In the genomic region with DNA sequence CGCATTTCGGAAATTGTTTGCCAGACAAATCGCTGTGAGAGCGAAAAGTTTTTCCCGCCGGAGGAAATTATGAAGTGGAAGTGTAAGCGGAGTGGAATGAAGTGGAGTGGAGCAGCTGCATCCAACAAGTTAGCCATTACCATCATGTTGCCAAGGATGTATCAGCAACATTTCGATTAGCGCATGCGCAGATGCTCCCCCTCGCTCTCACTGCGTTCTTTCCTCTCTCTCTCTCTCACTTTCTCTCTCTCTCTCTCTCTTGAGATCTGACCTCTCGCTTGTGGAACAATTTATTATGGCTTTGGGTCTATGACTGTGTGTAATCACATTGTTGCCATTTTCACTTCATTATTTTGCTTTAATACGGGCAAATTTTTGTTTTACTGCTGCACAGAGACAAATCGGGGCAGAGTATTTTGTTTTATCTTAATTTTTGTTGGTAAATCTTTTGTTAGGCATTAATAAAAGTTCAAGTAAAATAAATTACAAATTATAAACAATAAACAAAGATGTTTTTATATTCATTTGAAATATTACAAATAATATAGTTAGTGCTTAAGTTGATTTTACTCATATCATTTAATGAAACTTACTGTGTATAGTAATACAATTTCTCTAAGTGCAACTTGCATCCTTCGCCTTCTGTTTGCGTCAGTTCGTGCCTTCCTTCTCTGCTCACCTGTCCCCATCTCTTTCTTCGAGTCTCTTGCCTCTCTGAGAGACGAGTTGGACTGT, we compare ENCODE assay signal across 1 fruit fly cellular context.
TF ChIP-seq lines count a peak whose summit lies in the region.

No protein-coding gene starts in this region.

TF ChIP-seq in whole organism, embryonic, 481 proteins besides CTCF, POLR2A, EP300 and RAD21 (continued from another document and continues in another):
- TF ChIP-seq ftz-f1 (GFP tag; optimal IDR thresholded peaks at IDR 0.05; lab: Kevin White, UChicago) (no peak), vvl (GFP tag; IDR thresholded peaks at IDR 0.05; lab: Robert Waterston, UW) (peak; percentile 79), Deaf1 (tag; optimal IDR thresholded peaks at IDR 0.05; lab: Kevin White, UChicago) (peak; percentile 74), trem (tag; optimal IDR thresholded peaks at IDR 0.05; lab: Kevin White, UChicago) (peak; percentile 68), CG12155 (GFP tag; optimal IDR thresholded peaks at IDR 0.05; lab: Kevin White, UChicago) (peak; percentile 71), CG31388 (GFP tag; optimal IDR thresholded peaks at IDR 0.05; lab: Kevin White, UChicago) (no peak), CG11504 (tag; optimal IDR thresholded peaks at IDR 0.05; lab: Kevin White, UChicago) (peak; percentile 99), otp (GFP tag; IDR thresholded peaks at IDR 0.05; lab: Robert Waterston, UW) (no peak), ci (GFP tag; IDR thresholded peaks at IDR 0.05; lab: Robert Waterston, UW) (no peak), PHDP (tag; optimal IDR thresholded peaks at IDR 0.05; lab: Kevin White, UChicago) (peak; percentile 89), Gug (GFP tag; IDR thresholded peaks at IDR 0.05; lab: Robert Waterston, UW) (peak; percentile 45; the same call in 1 of the 4 replicates), CG11247 (GFP tag; IDR thresholded peaks at IDR 0.05; lab: Robert Waterston, UW) (peak; percentile 20; the same call in 1 of the 2 replicates), CG7271 (tag; optimal IDR thresholded peaks at IDR 0.05; lab: Kevin White, UChicago) (peak; percentile 5), CG30431 (GFP tag; optimal IDR thresholded peaks at IDR 0.05; lab: Kevin White, UChicago) (peak; percentile 25), CG10462 (GFP tag; optimal IDR thresholded peaks at IDR 0.05; lab: Kevin White, UChicago) (peak; percentile 41), CG4424 (GFP tag; optimal IDR thresholded peaks at IDR 0.05; lab: Kevin White, UChicago) (peak; percentile 81), CG4854 (GFP tag; optimal IDR thresholded peaks at IDR 0.05; lab: Kevin White, UChicago) (peak; percentile 33), schlank (tag; optimal IDR thresholded peaks at IDR 0.05; lab: Kevin White, UChicago) (peak; percentile 2), br (optimal IDR thresholded peaks at IDR 0.05; lab: Kevin White, UChicago) (no peak), CG2678 (tag; optimal IDR thresholded peaks at IDR 0.05; lab: Kevin White, UChicago) (peak; percentile 93), CG13424 (tag; optimal IDR thresholded peaks at IDR 0.05; lab: Kevin White, UChicago) (peak; percentile 86), CkIIα-i1 (GFP tag; IDR thresholded peaks at IDR 0.05; lab: Robert Waterston, UW) (no peak), CG8388 (GFP tag; optimal IDR thresholded peaks at IDR 0.05; lab: Kevin White, UChicago) (peak; percentile 81), ATbp (GFP tag; optimal IDR thresholded peaks at IDR 0.05; lab: Kevin White, UChicago) (peak; percentile 72), CG10321 (GFP tag; IDR thresholded peaks at IDR 0.05; lab: Robert Waterston, UW) (peak; percentile 46; the same call in 1 of the 2 replicates), Meics (GFP tag; optimal IDR thresholded peaks at IDR 0.05; lab: Kevin White, UChicago) (peak; percentile 89), CG12942 (GFP tag; optimal IDR thresholded peaks at IDR 0.05; lab: Kevin White, UChicago) (peak; percentile 76), Usf (GFP tag; optimal IDR thresholded peaks at IDR 0.05; lab: Kevin White, UChicago) (peak; percentile 14), GATAe (GFP tag; conservative IDR thresholded peaks at IDR 0.05; lab: Robert Waterston, UW) (no peak), sd (tag; optimal IDR thresholded peaks at IDR 0.05; lab: Kevin White, UChicago) (peak; percentile 75), CG33557 (GFP tag; optimal IDR thresholded peaks at IDR 0.05; lab: Kevin White, UChicago) (peak; percentile 49), ato (GFP tag; IDR thresholded peaks at IDR 0.05; lab: Robert Waterston, UW; ENCODE audit: partially characterized antibody) (no peak), ab (GFP tag; optimal IDR thresholded peaks at IDR 0.05; lab: Kevin White, UChicago) (no peak), zf30C (GFP tag; optimal IDR thresholded peaks at IDR 0.05; lab: Kevin White, UChicago) (peak; percentile 56), en (GFP tag; optimal IDR thresholded peaks at IDR 0.05; lab: Kevin White, UChicago) (no peak), CG7963 (GFP tag; IDR thresholded peaks at IDR 0.05; lab: Robert Waterston, UW; ENCODE audit: partially characterized antibody) (no peak), CG9437 (GFP tag; optimal IDR thresholded peaks at IDR 0.05; lab: Kevin White, UChicago) (peak; percentile 74), CG13123 (GFP tag; optimal IDR thresholded peaks at IDR 0.05; lab: Kevin White, UChicago) (peak; percentile 56), ham (GFP tag; IDR thresholded peaks at IDR 0.05; lab: Robert Waterston, UW) (no peak), Oli (tag; optimal IDR thresholded peaks at IDR 0.05; lab: Kevin White, UChicago) (peak; percentile 83), CG10565 (GFP tag; optimal IDR thresholded peaks at IDR 0.05; lab: Kevin White, UChicago) (no peak), fd102C (GFP tag; optimal IDR thresholded peaks at IDR 0.05; lab: Kevin White, UChicago) (no peak), crc (GFP tag; optimal IDR thresholded peaks at IDR 0.05; lab: Kevin White, UChicago) (no peak), CG16863 (GFP tag; optimal IDR thresholded peaks at IDR 0.05; lab: Kevin White, UChicago) (no peak), CG11456 (GFP tag; IDR thresholded peaks at IDR 0.05; lab: Robert Waterston, UW) (no peak), zfh2 (GFP tag; optimal IDR thresholded peaks at IDR 0.05; lab: Kevin White, UChicago) (no peak), exex (tag; optimal IDR thresholded peaks at IDR 0.05; lab: Kevin White, UChicago) (peak; percentile 45), CG10366 (GFP tag; IDR thresholded peaks at IDR 0.05; lab: Robert Waterston, UW) (peak; percentile 63), slou (GFP tag; optimal IDR thresholded peaks at IDR 0.05; lab: Kevin White, UChicago) (peak; percentile 50), chm (GFP tag; IDR thresholded peaks at IDR 0.05; lab: Robert Waterston, UW) (no peak; the same call in 1 of the 2 replicates), D (optimal IDR thresholded peaks at IDR 0.05; lab: Kevin White, UChicago) (no peak), D (GFP tag; optimal IDR thresholded peaks at IDR 0.05; lab: Kevin White, UChicago) (peak; percentile 83), aop (GFP tag; IDR thresholded peaks at IDR 0.05; lab: Robert Waterston, UW) (no peak), bowl (GFP tag; IDR thresholded peaks at IDR 0.05; lab: Robert Waterston, UW) (0 out of 2 replicates have a peak, but pooled peaks have one; percentile 26), CG30020 (tag; optimal IDR thresholded peaks at IDR 0.05; lab: Kevin White, UChicago) (peak; percentile 26), Dek (tag; optimal IDR thresholded peaks at IDR 0.05; lab: Kevin White, UChicago) (peak; percentile 84), vnd (GFP tag; IDR thresholded peaks at IDR 0.05; lab: Robert Waterston, UW; ENCODE audit: partially characterized antibody) (no peak), Fer3 (tag; optimal IDR thresholded peaks at IDR 0.05; lab: Kevin White, UChicago) (peak; percentile 79), pum (GFP tag; optimal IDR thresholded peaks at IDR 0.05; lab: Kevin White, UChicago) (no peak), fd3F (GFP tag; optimal IDR thresholded peaks at IDR 0.05; lab: Kevin White, UChicago) (peak; percentile 69), Pdp1 (GFP tag; optimal IDR thresholded peaks at IDR 0.05; lab: Kevin White, UChicago) (peak in 1 of 2 experiments; percentile 38), CG14710 (tag; optimal IDR thresholded peaks at IDR 0.05; lab: Kevin White, UChicago) (peak; percentile 79), Oaz (GFP tag; IDR thresholded peaks at IDR 0.05; lab: Robert Waterston, UW) (peak; percentile 50), E2f2 (GFP tag; IDR thresholded peaks at IDR 0.05; lab: Robert Waterston, UW) (peak; percentile 43; the same call in 1 of the 2 replicates), CG10267 (tag; optimal IDR thresholded peaks at IDR 0.05; lab: Kevin White, UChicago) (peak; percentile 81), CG10979 (tag; optimal IDR thresholded peaks at IDR 0.05; lab: Kevin White, UChicago) (peak; percentile 87), CG17802 (tag; optimal IDR thresholded peaks at IDR 0.05; lab: Kevin White, UChicago) (no peak), CG43689 (GFP tag; IDR thresholded peaks at IDR 0.05; lab: Robert Waterston, UW) (no peak), run (tag; optimal IDR thresholded peaks at IDR 0.05; lab: Kevin White, UChicago) (peak; percentile 65), nmo (GFP tag; optimal IDR thresholded peaks at IDR 0.05; lab: Kevin White, UChicago) (peak; percentile 87), cg (GFP tag; optimal IDR thresholded peaks at IDR 0.05; lab: Kevin White, UChicago) (peak; percentile 1), odd (GFP tag; optimal IDR thresholded peaks at IDR 0.05; lab: Kevin White, UChicago) (peak; percentile 67), cato (GFP tag; optimal IDR thresholded peaks at IDR 0.05; lab: Kevin White, UChicago; ENCODE audit: borderline replicate concordance) (no peak), danr (GFP tag; IDR thresholded peaks at IDR 0.05; lab: Robert Waterston, UW) (0 out of 2 replicates have a peak, but pooled peaks have one; percentile 46), kni (GFP tag; optimal IDR thresholded peaks at IDR 0.05; lab: Kevin White, UChicago) (no peak), ssp (GFP tag; IDR thresholded peaks at IDR 0.05; lab: Robert Waterston, UW) (peak; percentile 51), ro (GFP tag; IDR thresholded peaks at IDR 0.05; lab: Robert Waterston, UW) (no peak), CG1529 (GFP tag; optimal IDR thresholded peaks at IDR 0.05; lab: Kevin White, UChicago) (peak; percentile 48), dmrt11E (tag; optimal IDR thresholded peaks at IDR 0.05; lab: Kevin White, UChicago) (peak; percentile 73), peb (GFP tag; IDR thresholded peaks at IDR 0.05; lab: Robert Waterston, UW) (peak; percentile 53), CG15514 (GFP tag; optimal IDR thresholded peaks at IDR 0.05; lab: Kevin White, UChicago) (peak; percentile 62), usp (GFP tag; optimal IDR thresholded peaks at IDR 0.05; lab: Kevin White, UChicago) (no peak), knrl (GFP tag; IDR thresholded peaks at IDR 0.05; lab: Robert Waterston, UW; ENCODE audit: partially characterized antibody) (no peak), Max (GFP tag; optimal IDR thresholded peaks at IDR 0.05; lab: Kevin White, UChicago) (peak; percentile 58), eyg (GFP tag; optimal IDR thresholded peaks at IDR 0.05; lab: Kevin White, UChicago) (no peak), CG9609 (GFP tag; optimal IDR thresholded peaks at IDR 0.05; lab: Kevin White, UChicago) (no peak), CG7786 (GFP tag; optimal IDR thresholded peaks at IDR 0.05; lab: Kevin White, UChicago) (no peak), tx (GFP tag; optimal IDR thresholded peaks at IDR 0.05; lab: Kevin White, UChicago) (no peak), ttk (GFP tag; IDR thresholded peaks at IDR 0.05; lab: Robert Waterston, UW) (peak; percentile 19; the same call in 1 of the 2 replicates), row (GFP tag; IDR thresholded peaks at IDR 0.05; lab: Robert Waterston, UW) (peak; percentile 75), CG6689 (GFP tag; IDR thresholded peaks at IDR 0.05; lab: Robert Waterston, UW) (peak; percentile 80), CG2875 (GFP tag; optimal IDR thresholded peaks at IDR 0.05; lab: Kevin White, UChicago) (peak; percentile 68), HmgZ (tag; optimal IDR thresholded peaks at IDR 0.05; lab: Kevin White, UChicago) (peak; percentile 76), sqz (GFP tag; optimal IDR thresholded peaks at IDR 0.05; lab: Kevin White, UChicago) (peak; percentile 44), slbo (GFP tag; IDR thresholded peaks at IDR 0.05; lab: Robert Waterston, UW) (peak; percentile 73), nau (GFP tag; optimal IDR thresholded peaks at IDR 0.05; lab: Kevin White, UChicago) (peak; percentile 70), Taf1 (GFP tag; IDR thresholded peaks at IDR 0.05; lab: Robert Waterston, UW) (0 out of 2 replicates have a peak, but pooled peaks have one; percentile 8), NK7.1 (GFP tag; optimal IDR thresholded peaks at IDR 0.05; lab: Kevin White, UChicago) (no peak), hbn (GFP tag; IDR thresholded peaks at IDR 0.05; lab: Robert Waterston, UW; ENCODE audit: partially characterized antibody) (no peak), D19A (tag; optimal IDR thresholded peaks at IDR 0.05; lab: Kevin White, UChicago) (peak; percentile 81), gcm2 (GFP tag; optimal IDR thresholded peaks at IDR 0.05; lab: Kevin White, UChicago) (no peak), scrt (GFP tag; optimal IDR thresholded peaks at IDR 0.05; lab: Kevin White, UChicago) (peak; percentile 67), fd96Cb (tag; optimal IDR thresholded peaks at IDR 0.05; lab: Kevin White, UChicago) (peak; percentile 83), gfzf (GFP tag; optimal IDR thresholded peaks at IDR 0.05; lab: Kevin White, UChicago) (no peak), CG13287 (GFP tag; IDR thresholded peaks at IDR 0.05; lab: Robert Waterston, UW; ENCODE audit: partially characterized antibody) (no peak; the same call in 1 of the 2 replicates), Rx (GFP tag; IDR thresholded peaks at IDR 0.05; lab: Robert Waterston, UW) (no peak), MBD-R2 (GFP tag; IDR thresholded peaks at IDR 0.05; lab: Robert Waterston, UW) (peak; percentile 23; the same call in 1 of the 2 replicates), Sry-β (GFP tag; optimal IDR thresholded peaks at IDR 0.05; lab: Kevin White, UChicago) (peak; percentile 1), Adf1 (GFP tag; IDR thresholded peaks at IDR 0.05; lab: Robert Waterston, UW) (no peak), CG4730 (GFP tag; IDR thresholded peaks at IDR 0.05; lab: Robert Waterston, UW) (peak; percentile 42), CG3065 (GFP tag; optimal IDR thresholded peaks at IDR 0.05; lab: Kevin White, UChicago) (peak; percentile 15), CG2202 (tag; optimal IDR thresholded peaks at IDR 0.05; lab: Kevin White, UChicago) (peak; percentile 14), ac (GFP tag; optimal IDR thresholded peaks at IDR 0.05; lab: Kevin White, UChicago) (no peak), CG17612 (GFP tag; IDR thresholded peaks at IDR 0.05; lab: Robert Waterston, UW) (no peak), Tbp (GFP tag; optimal IDR thresholded peaks at IDR 0.05; lab: Kevin White, UChicago) (no peak), bcd (GFP tag; optimal IDR thresholded peaks at IDR 0.05; lab: Kevin White, UChicago) (peak; percentile 82), Gsc (GFP tag; IDR thresholded peaks at IDR 0.05; lab: Robert Waterston, UW) (no peak), Camta (GFP tag; optimal IDR thresholded peaks at IDR 0.05; lab: Kevin White, UChicago) (no peak), crp (GFP tag; optimal IDR thresholded peaks at IDR 0.05; lab: Kevin White, UChicago) (peak in 1 of 2 experiments; percentile 22), tgo (GFP tag; IDR thresholded peaks at IDR 0.05; lab: Robert Waterston, UW) (peak; percentile 57; the same call in 2 of the 3 replicates), CG15696 (tag; optimal IDR thresholded peaks at IDR 0.05; lab: Kevin White, UChicago) (peak; percentile 67), tna (GFP tag; IDR thresholded peaks at IDR 0.05; lab: Robert Waterston, UW; ENCODE audit: partially characterized antibody) (no peak)
